Fruit fly (Drosophila melanogaster): ENCODE measurements around the gene CG44422.

DNA sequence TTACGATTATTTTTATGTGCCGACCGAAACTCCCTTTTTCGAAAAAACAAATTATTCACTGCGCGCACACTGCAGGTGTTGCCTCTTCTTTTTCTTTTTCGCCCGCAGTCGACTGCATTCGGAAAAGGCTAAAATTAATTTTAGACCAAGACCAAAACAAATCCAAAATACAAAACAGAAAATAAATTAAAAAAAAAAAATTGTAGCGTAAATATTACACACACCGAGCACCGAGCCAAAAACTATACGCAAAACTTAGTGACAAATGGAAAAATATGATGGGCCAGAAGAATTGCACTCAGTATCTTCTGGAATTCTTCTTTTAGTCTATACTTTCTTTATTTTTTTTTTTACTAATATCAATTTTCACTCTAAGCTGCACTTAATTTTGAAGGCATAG lies at the start of gene CG44422:
- TF ChIP-seq CTCF (optimal IDR thresholded peaks at IDR 0.05), result no peak
- TF ChIP-seq CG8478 (optimal IDR thresholded peaks at IDR 0.05), result no peak

Measured in S2 (cell line).